Worm (Caenorhabditis elegans): ENCODE measurements around the gene tag-120.
A peak's percentile ranks its signal among the peaks of the same experiment; 100 is the strongest.

The tag-120 gene

DNA sequence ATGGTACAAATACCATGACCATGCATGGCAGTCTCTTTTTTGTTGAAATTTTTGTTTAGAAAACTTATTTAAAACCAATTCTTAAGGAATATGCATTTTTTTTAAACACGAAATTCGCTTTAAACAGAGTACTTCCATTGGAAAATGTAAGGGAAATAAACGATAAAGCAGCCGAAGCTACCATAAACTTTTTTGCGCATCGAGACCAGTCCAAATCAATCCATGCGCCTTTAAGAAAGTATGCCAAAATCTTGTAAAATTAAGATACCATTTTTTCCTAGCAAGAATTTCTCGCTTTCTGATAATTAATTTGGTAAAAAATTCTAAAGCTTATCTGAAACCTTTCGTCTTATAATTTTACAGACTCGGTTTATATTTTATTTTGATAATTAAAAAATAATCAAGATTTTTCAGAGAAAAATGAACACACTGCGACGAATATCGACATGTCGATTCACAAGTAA lies 16.9 kb downstream of the tag-120 start, which contains the start of gene ZK287.7:
ZK287.7 (plus strand) TSS at position 414 of the 464 bp plus-strand sequence.
- TF ChIP-seq zip-8 (tag; optimal IDR thresholded peaks at IDR 0.05) (no peak), mep-1 (tag; optimal IDR thresholded peaks at IDR 0.05) (no peak), elt-1 (tag; optimal IDR thresholded peaks at IDR 0.05; ENCODE audit: borderline replicate concordance, insufficient read depth) (no peak), nhr-28 (tag; optimal IDR thresholded peaks at IDR 0.05) (no peak), cnd-1 (tag; optimal IDR thresholded peaks at IDR 0.05) (no peak), nhr-237 (tag; optimal IDR thresholded peaks at IDR 0.05) (no peak), mls-2 (tag; optimal IDR thresholded peaks at IDR 0.05) (no peak), nhr-2 (tag; optimal IDR thresholded peaks at IDR 0.05) (no peak), lin-13 (tag; optimal IDR thresholded peaks at IDR 0.05) (no peak), unc-120 (tag; optimal IDR thresholded peaks at IDR 0.05; ENCODE audit: poor library complexity, severe bottlenecking) (no peak), ceh-83 (GFP tag; optimal IDR thresholded peaks at IDR 0.05) (no peak), lsy-2 (tag; optimal IDR thresholded peaks at IDR 0.05) (no peak), flh-1 (GFP tag; optimal IDR thresholded peaks at IDR 0.05) (no peak), ceh-39 (tag; optimal IDR thresholded peaks at IDR 0.05) (no peak), mab-5 (tag; optimal IDR thresholded peaks at IDR 0.05) (no peak), ceh-43 (GFP tag; optimal IDR thresholded peaks at IDR 0.05) (no peak), ztf-11 (tag; optimal IDR thresholded peaks at IDR 0.05) (no peak)

ce11 chrV:9692109-9692581 lies 17.5 kb downstream of the tag-120 start, which contains the start of gene ztf-9:
ztf-9 (minus strand) TSS chrV:9692159.
- TF ChIP-seq ceh-43 (GFP tag; optimal IDR thresholded peaks at IDR 0.05): no peak
- TF ChIP-seq mab-5 (tag; optimal IDR thresholded peaks at IDR 0.05): no peak
- TF ChIP-seq drap-1 (GFP tag; optimal IDR thresholded peaks at IDR 0.05): peak; percentile 54
- no peak for TF ChIP-seq flh-1 (GFP tag; optimal IDR thresholded peaks at IDR 0.05)
- TF ChIP-seq ceh-83 (GFP tag; optimal IDR thresholded peaks at IDR 0.05): no peak
- TF ChIP-seq lin-13 (tag; optimal IDR thresholded peaks at IDR 0.05): peak; percentile 27
- no peak for TF ChIP-seq tbx-8 (GFP tag; optimal IDR thresholded peaks at IDR 0.05)
- TF ChIP-seq blmp-1 (tag; optimal IDR thresholded peaks at IDR 0.05): peak; percentile 85
- no peak for TF ChIP-seq bed-3 (GFP tag; optimal IDR thresholded peaks at IDR 0.05)
- peak; percentile 36 for TF ChIP-seq M03D4.4 (tag; optimal IDR thresholded peaks at IDR 0.05)
- no peak for TF ChIP-seq elt-1 (tag; optimal IDR thresholded peaks at IDR 0.05; ENCODE audit: borderline replicate concordance, insufficient read depth)
- TF ChIP-seq sptf-1 (tag; optimal IDR thresholded peaks at IDR 0.05): peak; percentile 62
- TF ChIP-seq nhr-2 (tag; optimal IDR thresholded peaks at IDR 0.05): no peak
- peak; percentile 28 for TF ChIP-seq lsy-2 (tag; optimal IDR thresholded peaks at IDR 0.05)
- no peak for TF ChIP-seq nhr-12 (tag; optimal IDR thresholded peaks at IDR 0.05)
- TF ChIP-seq hlh-1 (tag; optimal IDR thresholded peaks at IDR 0.05): peak; percentile 25
- TF ChIP-seq cnd-1 (tag; optimal IDR thresholded peaks at IDR 0.05): peak; percentile 4
- no peak for TF ChIP-seq zip-8 (tag; optimal IDR thresholded peaks at IDR 0.05)
- no peak for TF ChIP-seq nhr-28 (tag; optimal IDR thresholded peaks at IDR 0.05)
- no peak for TF ChIP-seq elt-3 (tag; optimal IDR thresholded peaks at IDR 0.05)
- peak; percentile 45 for TF ChIP-seq mep-1 (tag; optimal IDR thresholded peaks at IDR 0.05)
- TF ChIP-seq sem-2 (GFP tag; optimal IDR thresholded peaks at IDR 0.05): no peak
- peak; percentile 17 for TF ChIP-seq ces-1 (GFP tag; optimal IDR thresholded peaks at IDR 0.05)
- no peak for TF ChIP-seq pha-4 (tag; optimal IDR thresholded peaks at IDR 0.05)
- peak; percentile 78 for TF ChIP-seq unc-120 (tag; optimal IDR thresholded peaks at IDR 0.05; ENCODE audit: poor library complexity, severe bottlenecking)
- TF ChIP-seq unc-39 (tag; optimal IDR thresholded peaks at IDR 0.05): no peak
- TF ChIP-seq ham-2 (GFP tag; optimal IDR thresholded peaks at IDR 0.05): peak; percentile 15
- no peak for TF ChIP-seq ztf-11 (tag; optimal IDR thresholded peaks at IDR 0.05)
- TF ChIP-seq lin-32 (GFP tag; optimal IDR thresholded peaks at IDR 0.05): no peak
- peak; percentile 10 for TF ChIP-seq nhr-237 (tag; optimal IDR thresholded peaks at IDR 0.05)
- TF ChIP-seq nhr-76 (tag; optimal IDR thresholded peaks at IDR 0.05): no peak
- peak; percentile 16 for TF ChIP-seq unc-62 (GFP tag; optimal IDR thresholded peaks at IDR 0.05)
- TF ChIP-seq snpc-4 (tag; optimal IDR thresholded peaks at IDR 0.05): no peak
- peak; percentile 59 for TF ChIP-seq mls-2 (tag; optimal IDR thresholded peaks at IDR 0.05)
- TF ChIP-seq ceh-39 (tag; optimal IDR thresholded peaks at IDR 0.05): no peak

ce11 chrV:9690728-9691127 lies 18.9 kb downstream of the tag-120 start:
- TF ChIP-seq lsy-2 (tag; optimal IDR thresholded peaks at IDR 0.05) (peak; percentile 90), M03D4.4 (tag; optimal IDR thresholded peaks at IDR 0.05) (no peak), mep-1 (tag; optimal IDR thresholded peaks at IDR 0.05) (peak; percentile 37), blmp-1 (tag; optimal IDR thresholded peaks at IDR 0.05) (peak; percentile 85)
